Worm (Caenorhabditis elegans) whole organism, young adult: ENCODE measurements around the gene alh-12.

Experiments
- B0019.2 ChIP-seq: fragments of 200-800 bp; sonication (Bioruptor generic); conservative IDR thresholded peaks from 2 replicates; pipeline ENCODE4 v1.3.6; 2022; ENCODE audit warnings: missing genetic modification reagents, missing genetic modification characterization, missing compliant biosample characterization
- B0336.3 ChIP-seq: fragments of 200-800 bp; sonication (Bioruptor generic); IDR thresholded peaks from 2 replicates; pipeline ENCODE4 v1.3.6; 2022; ENCODE audit warnings: missing genetic modification characterization, missing compliant biosample characterization
- F10E7.11 ChIP-seq: sonication (generic microtip); optimal IDR thresholded peaks from 2 replicates; lab custom pipeline; 2017; ENCODE audit warnings: mild to moderate bottlenecking, missing genetic modification characterization, moderate library complexity, missing compliant biosample characterization
- F33H1.4 ChIP-seq: fragments of 200-800 bp; sonication (Bioruptor generic); IDR thresholded peaks from 2 replicates; pipeline ENCODE4 v1.3.6; 2022; ENCODE audit warnings: missing genetic modification reagents, missing genetic modification characterization, missing compliant biosample characterization
- F37B4.10 ChIP-seq: fragments of 200-800 bp; sonication (Bioruptor generic); IDR thresholded peaks from 2 replicates; pipeline ENCODE4 v1.3.6; 2022; ENCODE audit warnings: missing genetic modification characterization, missing compliant biosample characterization
- F57C9.4 ChIP-seq: sonication (generic microtip); optimal IDR thresholded peaks from 2 replicates; lab custom pipeline; 2017; ENCODE audit warnings: mild to moderate bottlenecking, missing genetic modification characterization, missing compliant biosample characterization
- T26A5.8 ChIP-seq: sonication (generic microtip); optimal IDR thresholded peaks from 2 replicates; lab custom pipeline; 2016; ENCODE audit warnings: missing genetic modification characterization, missing compliant biosample characterization
- Y53G8AR.9 ChIP-seq: fragments of 200-800 bp; sonication (Bioruptor generic); conservative IDR thresholded peaks from 2 replicates; pipeline ENCODE4 v1.3.6; 2022; ENCODE audit warnings: missing genetic modification reagents, missing genetic modification characterization, missing compliant biosample characterization
- Y79H2A.3 ChIP-seq: fragments of 200-800 bp; sonication (Bioruptor generic); conservative IDR thresholded peaks from 2 replicates; pipeline ENCODE4 v1.3.6; 2022; ENCODE audit warnings: missing genetic modification reagents, missing genetic modification characterization, missing compliant biosample characterization
- Y95B8A.8 ChIP-seq: fragments of 200-800 bp; sonication (Bioruptor generic); IDR thresholded peaks from 2 replicates; pipeline ENCODE4 v1.3.6; 2022; ENCODE audit warnings: missing genetic modification reagents, missing genetic modification characterization, missing compliant biosample characterization
- ZK185.1 ChIP-seq: sonication (generic microtip); optimal IDR thresholded peaks from 2 replicates; lab custom pipeline; 2016; ENCODE audit warnings: mild to moderate bottlenecking, missing genetic modification characterization, missing compliant biosample characterization; ENCODE audit not compliant: poor library complexity, severe bottlenecking
- ama-1 ChIP-seq, 3 experiments: fragments of 150-350 bp in 1 of 3; sonication (generic microtip) in 2 of 3; optimal IDR thresholded peaks; 2 replicates each; lab custom pipeline; 2014 to 2018; ENCODE audit warnings: missing biosample characterization in 2 of 3, missing genetic modification characterization in 2 of 3, missing genetic modification reagents in 2 of 3
- aptf-3 ChIP-seq: fragments of 200-800 bp; sonication (Bioruptor generic); IDR thresholded peaks from 2 replicates; pipeline ENCODE4 v1.3.6; 2022; ENCODE audit warnings: missing genetic modification characterization, missing compliant biosample characterization
- athp-1 ChIP-seq: sonication (generic microtip); optimal IDR thresholded peaks from 2 replicates; lab custom pipeline; 2017; ENCODE audit warnings: mild to moderate bottlenecking, missing genetic modification characterization, missing compliant biosample characterization
- attf-3 ChIP-seq: fragments of 200-800 bp; sonication (Bioruptor generic); conservative IDR thresholded peaks from 2 replicates; pipeline ENCODE4 v1.3.6; 2022; ENCODE audit warnings: missing genetic modification reagents, missing genetic modification characterization, missing compliant biosample characterization
- attf-5 ChIP-seq: fragments of 200-800 bp; sonication (Bioruptor generic); optimal IDR thresholded peaks from 2 replicates; lab custom pipeline; 2018; ENCODE audit warnings: mild to moderate bottlenecking, missing genetic modification characterization, missing compliant biosample characterization
- attf-6 ChIP-seq: fragments of 200-800 bp; sonication (Bioruptor generic); IDR thresholded peaks from 2 replicates; pipeline ENCODE4 v1.3.6; 2022; ENCODE audit warnings: missing genetic modification reagents, missing genetic modification characterization, missing compliant biosample characterization
- bed-1 ChIP-seq: fragments of 200-800 bp; sonication (Bioruptor generic); IDR thresholded peaks from 2 replicates; pipeline ENCODE4 v1.3.6; 2022; ENCODE audit warnings: missing genetic modification reagents, missing genetic modification characterization, missing compliant biosample characterization
- bed-2 ChIP-seq: fragments of 200-800 bp; sonication (Bioruptor generic); IDR thresholded peaks from 2 replicates; pipeline ENCODE4 v1.3.6; 2022; ENCODE audit warnings: missing genetic modification reagents, missing genetic modification characterization, missing compliant biosample characterization
- ccch-3 ChIP-seq: fragments of 200-800 bp; sonication (Bioruptor generic); optimal IDR thresholded peaks from 2 replicates; lab custom pipeline; 2018; ENCODE audit warnings: mild to moderate bottlenecking, missing genetic modification characterization, missing compliant biosample characterization
- cebp-2 ChIP-seq: fragments of 200-800 bp; sonication (Bioruptor generic); IDR thresholded peaks from 2 replicates; pipeline ENCODE4 v1.3.6; 2022; ENCODE audit warnings: missing genetic modification characterization, missing compliant biosample characterization
- ceh-100 ChIP-seq: fragments of 200-800 bp; sonication (Bioruptor generic); IDR thresholded peaks from 2 replicates; pipeline ENCODE4 v1.3.6; 2022; ENCODE audit warnings: missing genetic modification reagents, missing genetic modification characterization, missing compliant biosample characterization
- ceh-27 ChIP-seq: fragments of 200-800 bp; sonication (Bioruptor generic); optimal IDR thresholded peaks from 2 replicates; lab custom pipeline; 2018; ENCODE audit warnings: mild to moderate bottlenecking, missing genetic modification characterization, moderate library complexity, missing compliant biosample characterization
- ceh-40 ChIP-seq: fragments of 200-800 bp; sonication (Bioruptor generic); IDR thresholded peaks from 2 replicates; pipeline ENCODE4 v1.3.6; 2022; ENCODE audit warnings: missing genetic modification characterization, missing compliant biosample characterization
- chd-7 ChIP-seq: sonication (generic microtip); optimal IDR thresholded peaks from 2 replicates; lab custom pipeline; 2016; ENCODE audit warnings: mild to moderate bottlenecking, missing genetic modification characterization, moderate library complexity, missing compliant biosample characterization
- dpl-1 ChIP-seq: fragments of 150-350 bp; optimal IDR thresholded peaks from 2 replicates; lab custom pipeline; 2014; ENCODE audit warnings: missing biosample characterization, missing genetic modification reagents, missing genetic modification characterization
- egl-18 ChIP-seq: fragments of 200-800 bp; sonication (Bioruptor generic); IDR thresholded peaks from 2 replicates; pipeline ENCODE4 v1.3.6; 2022; ENCODE audit warnings: missing genetic modification reagents, missing genetic modification characterization, missing compliant biosample characterization
- egl-44 ChIP-seq: fragments of 200-800 bp; sonication (Bioruptor generic); IDR thresholded peaks from 2 replicates; pipeline ENCODE4 v1.3.6; 2022; ENCODE audit warnings: missing genetic modification reagents, missing genetic modification characterization, missing compliant biosample characterization
- ekl-4 ChIP-seq: fragments of 200-800 bp; sonication (Bioruptor generic); IDR thresholded peaks from 2 replicates; pipeline ENCODE4 v1.3.6; 2022; ENCODE audit warnings: missing genetic modification reagents, missing genetic modification characterization, missing compliant biosample characterization
- hsf-1 ChIP-seq: fragments of 200-800 bp; sonication (Bioruptor generic); IDR thresholded peaks from 2 replicates; pipeline ENCODE4 v1.3.6; 2022; ENCODE audit warnings: missing genetic modification reagents, missing genetic modification characterization, missing compliant biosample characterization
- lin-54 ChIP-seq: fragments of 200-800 bp; sonication (Bioruptor generic); optimal IDR thresholded peaks from 2 replicates; lab custom pipeline; 2018; ENCODE audit warnings: mild to moderate bottlenecking, missing genetic modification characterization, missing compliant biosample characterization
- lsl-1 ChIP-seq: fragments of 200-800 bp; sonication (Bioruptor generic); optimal IDR thresholded peaks from 2 replicates; lab custom pipeline; 2018; ENCODE audit warnings: mild to moderate bottlenecking, missing genetic modification characterization, moderate library complexity, missing compliant biosample characterization
- madf-6 ChIP-seq: fragments of 200-800 bp; sonication (Bioruptor generic); IDR thresholded peaks from 2 replicates; pipeline ENCODE4 v1.3.6; 2022; ENCODE audit warnings: missing genetic modification reagents, missing genetic modification characterization, missing compliant biosample characterization
- mxl-1 ChIP-seq: sonication (generic microtip); optimal IDR thresholded peaks from 2 replicates; lab custom pipeline; 2016; ENCODE audit warnings: missing genetic modification characterization, missing compliant biosample characterization
- nhr-27 ChIP-seq: fragments of 200-800 bp; sonication (Bioruptor generic); optimal IDR thresholded peaks from 2 replicates; lab custom pipeline; 2018; ENCODE audit warnings: mild to moderate bottlenecking, missing genetic modification characterization, moderate library complexity, missing compliant biosample characterization
- pbrm-1 ChIP-seq: fragments of 200-800 bp; sonication (Bioruptor generic); IDR thresholded peaks from 2 replicates; pipeline ENCODE4 v1.3.6; 2022; ENCODE audit warnings: missing genetic modification reagents, missing genetic modification characterization, missing compliant biosample characterization
- pha-4 ChIP-seq: fragments of 150-350 bp; sonication (generic microtip); optimal IDR thresholded peaks from 2 replicates; lab custom pipeline; 2014; ENCODE audit warnings: missing biosample characterization, missing genetic modification reagents, missing genetic modification characterization
- rcor-1 ChIP-seq: fragments of 200-800 bp; sonication (Bioruptor generic); IDR thresholded peaks from 2 replicates; pipeline ENCODE4 v1.3.6; 2022; ENCODE audit warnings: missing genetic modification reagents, missing genetic modification characterization, missing compliant biosample characterization
- sdz-38 ChIP-seq: sonication (generic microtip); optimal IDR thresholded peaks from 2 replicates; lab custom pipeline; 2016; ENCODE audit warnings: missing genotype, missing genetic modification characterization, missing compliant biosample characterization
- snpc-3.4 ChIP-seq: sonication (generic microtip); optimal IDR thresholded peaks from 2 replicates; lab custom pipeline; 2017; ENCODE audit warnings: missing genetic modification characterization, mild to moderate bottlenecking, missing compliant biosample characterization, antibody characterized with exemption, moderate library complexity, missing genotype, missing genetic modification reagents
- sptf-2 ChIP-seq: fragments of 200-800 bp; sonication (Bioruptor generic); optimal IDR thresholded peaks from 2 replicates; lab custom pipeline; 2018; ENCODE audit warnings: mild to moderate bottlenecking, missing genetic modification characterization, missing compliant biosample characterization
- tbp1 ChIP-seq: fragments of 200-800 bp; sonication (Bioruptor generic); optimal IDR thresholded peaks from 2 replicates; lab custom pipeline; 2018; ENCODE audit warnings: mild to moderate bottlenecking, missing genetic modification characterization, missing compliant biosample characterization
- unc-130 ChIP-seq: sonication (generic microtip); optimal IDR thresholded peaks from 2 replicates; lab custom pipeline; 2016; ENCODE audit warnings: missing genetic modification reagents, missing genetic modification characterization, missing compliant biosample characterization
- xnd-1 ChIP-seq: sonication (generic microtip); optimal IDR thresholded peaks from 2 replicates; lab custom pipeline; 2016; ENCODE audit warnings: missing genotype, missing genetic modification reagents, missing genetic modification characterization, missing compliant biosample characterization
- zfh-2 ChIP-seq: fragments of 200-800 bp; sonication (Bioruptor generic); conservative IDR thresholded peaks from 2 replicates; pipeline ENCODE4 v1.3.6; 2022; ENCODE audit warnings: missing genetic modification reagents, missing genetic modification characterization, missing compliant biosample characterization
- ztf-18 ChIP-seq: sonication (generic microtip); optimal IDR thresholded peaks from 2 replicates; lab custom pipeline; 2016; ENCODE audit warnings: missing genotype, mild to moderate bottlenecking, missing genetic modification characterization, missing compliant biosample characterization
- ztf-22 ChIP-seq: fragments of 200-800 bp; sonication (Bioruptor generic); optimal IDR thresholded peaks from 2 replicates; lab custom pipeline; 2018; ENCODE audit warnings: mild to moderate bottlenecking, missing genetic modification characterization, moderate library complexity, missing compliant biosample characterization

The alh-12 gene

DNA sequence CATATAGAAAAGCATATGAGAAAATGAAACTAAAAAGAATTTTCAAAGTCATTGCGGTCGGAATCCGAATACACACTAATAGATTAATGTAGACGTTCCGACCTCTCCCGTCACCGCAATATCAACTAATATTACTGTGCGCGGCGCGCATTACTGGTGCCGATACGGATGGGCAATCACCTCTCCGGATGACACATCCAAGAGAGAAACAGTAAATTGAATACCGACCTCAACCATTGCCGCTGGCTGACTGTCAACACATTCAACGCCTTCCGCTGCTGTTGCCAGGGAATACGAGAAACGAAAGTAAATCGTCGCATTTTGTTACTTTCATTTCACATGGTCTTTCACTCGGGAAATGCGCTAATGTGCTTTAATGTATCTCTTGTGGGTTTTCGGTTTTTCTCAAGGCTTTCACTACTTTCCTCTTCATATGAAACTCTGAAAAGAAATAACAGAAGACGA, 41.0 kb downstream of the alh-12 start (continued):
- TF ChIP-seq aptf-3 (GFP tag; lab: Robert Waterston, UW) (0 out of 2 replicates have a peak, but pooled peaks have one; percentile 7), F10E7.11 (tag; lab: Kevin White, UChicago) (peak; percentile 89)
- TF ChIP-seq, all 124 proteins: peak for 65

DNA sequence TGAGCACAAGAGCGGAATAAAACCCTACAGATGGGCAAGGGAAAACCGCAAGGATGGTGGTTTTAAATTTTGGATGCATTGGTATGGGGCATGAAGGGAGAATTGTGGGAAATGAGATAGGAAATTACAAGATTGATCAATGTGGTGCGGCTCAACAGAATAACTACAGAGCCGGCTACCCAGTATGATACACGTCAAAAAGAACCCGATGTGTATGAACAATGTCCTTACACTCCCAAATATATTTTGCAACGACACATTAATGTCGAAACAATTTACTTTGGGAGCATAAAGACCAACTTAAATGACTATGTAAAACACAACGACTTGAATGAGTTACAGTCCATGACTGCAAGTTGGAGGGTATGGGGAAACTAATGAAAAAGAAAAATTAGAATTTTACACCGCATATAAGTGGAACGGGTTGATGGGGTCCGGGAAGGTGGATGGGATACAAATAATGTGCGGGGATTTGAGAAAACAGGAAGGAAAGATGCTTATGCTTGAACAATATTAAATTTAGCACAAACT, 41.8 kb downstream of the alh-12 start:
- 0 out of 2 replicates have a peak, but pooled peaks have one; percentile 53 for TF ChIP-seq egl-18 (GFP tag; lab: Robert Waterston, UW)
- no peak for TF ChIP-seq mxl-1
- TF ChIP-seq Y53G8AR.9 (GFP tag; lab: Robert Waterston, UW): peak; percentile 76; the same call in 1 of the 2 replicates
- no peak for TF ChIP-seq F37B4.10 (GFP tag; lab: Robert Waterston, UW)
- TF ChIP-seq attf-5 (GFP tag; lab: Kevin White, UChicago): no peak
- peak; percentile 17 for TF ChIP-seq lsl-1 (GFP tag; lab: Kevin White, UChicago)
- TF ChIP-seq Y95B8A.8 (GFP tag; lab: Robert Waterston, UW): no peak
- no peak for TF ChIP-seq athp-1 (tag; lab: Kevin White, UChicago)
- TF ChIP-seq lin-54 (GFP tag; lab: Kevin White, UChicago): peak; percentile 48
- TF ChIP-seq bed-1 (GFP tag; lab: Robert Waterston, UW): no peak
- TF ChIP-seq attf-3 (GFP tag; lab: Robert Waterston, UW): no peak
- TF ChIP-seq ztf-22 (GFP tag; lab: Kevin White, UChicago): no peak
- no peak for TF ChIP-seq F57C9.4 (tag; lab: Kevin White, UChicago)
- TF ChIP-seq B0336.3 (GFP tag; lab: Robert Waterston, UW): peak; percentile 6
- TF ChIP-seq rcor-1: 0 out of 2 replicates have a peak, but pooled peaks have one; percentile 6
- TF ChIP-seq nhr-27 (tag; lab: Kevin White, UChicago): no peak
- TF ChIP-seq Y79H2A.3 (GFP tag; lab: Robert Waterston, UW): no peak
- 0 out of 2 replicates have a peak, but pooled peaks have one; percentile 19 for TF ChIP-seq ekl-4 (GFP tag; lab: Robert Waterston, UW)
- TF ChIP-seq zfh-2 (GFP tag; lab: Robert Waterston, UW): no peak
- peak; percentile 12 for TF ChIP-seq ZK185.1 (tag; lab: Kevin White, UChicago)
- TF ChIP-seq sptf-2: no peak
- no peak for TF ChIP-seq ceh-40 (GFP tag; lab: Robert Waterston, UW)
- TF ChIP-seq F33H1.4 (GFP tag; lab: Robert Waterston, UW): no peak
- peak; percentile 42; the same call in 1 of the 2 replicates for TF ChIP-seq attf-6 (GFP tag; lab: Robert Waterston, UW)
- TF ChIP-seq hsf-1 (GFP tag; lab: Robert Waterston, UW): 0 out of 2 replicates have a peak, but pooled peaks have one; percentile 50
- no peak for TF ChIP-seq snpc-3.4 (tag; lab: Kevin White, UChicago)
- TF ChIP-seq ztf-18: peak; percentile 49
- TF ChIP-seq xnd-1 (tag; lab: Kevin White, UChicago): no peak
- no peak for TF ChIP-seq ceh-100
- no peak for TF ChIP-seq bed-2 (GFP tag; lab: Robert Waterston, UW)
- TF ChIP-seq madf-6 (GFP tag; lab: Robert Waterston, UW): peak; percentile 62
- TF ChIP-seq T26A5.8 (tag; lab: Kevin White, UChicago): no peak
- TF ChIP-seq pbrm-1 (GFP tag; lab: Robert Waterston, UW): no peak
- no peak for TF ChIP-seq unc-130
- TF ChIP-seq egl-44: no peak
- TF ChIP-seq tbp1 (GFP tag; lab: Kevin White, UChicago): peak; percentile 28
- TF ChIP-seq ama-1 (optimal IDR thresholded peaks at IDR 0.05; lab: Kevin White, UChicago): no peak
- peak in 1 of 2 experiments; percentile 11 for TF ChIP-seq ama-1 (GFP tag; optimal IDR thresholded peaks at IDR 0.05; lab: Kevin White, UChicago)
- no peak for TF ChIP-seq pha-4
- no peak for TF ChIP-seq dpl-1 (GFP tag; lab: Kevin White, UChicago)
- no peak for TF ChIP-seq ccch-3 (GFP tag; lab: Kevin White, UChicago)
- TF ChIP-seq ceh-27 (GFP tag; lab: Kevin White, UChicago): no peak
- no peak for TF ChIP-seq chd-7 (tag; lab: Kevin White, UChicago)
- no peak for TF ChIP-seq B0019.2 (GFP tag; lab: Robert Waterston, UW)
- TF ChIP-seq sdz-38 (tag; lab: Kevin White, UChicago): no peak
- no peak for TF ChIP-seq cebp-2 (GFP tag; lab: Robert Waterston, UW)
